Fruit fly (Drosophila melanogaster) S2 (cell line): ENCODE data around the gene GatB.

ENCODE experiments used
- CG8478 ChIP-seq: fragments of >200 bp; optimal IDR thresholded peaks from 2 replicates; lab custom pipeline; 2018
- CTCF ChIP-seq, 2 experiments: fragments of >200 bp; optimal IDR thresholded peaks; 2 replicates each; lab custom pipeline; 2018

DNA sequence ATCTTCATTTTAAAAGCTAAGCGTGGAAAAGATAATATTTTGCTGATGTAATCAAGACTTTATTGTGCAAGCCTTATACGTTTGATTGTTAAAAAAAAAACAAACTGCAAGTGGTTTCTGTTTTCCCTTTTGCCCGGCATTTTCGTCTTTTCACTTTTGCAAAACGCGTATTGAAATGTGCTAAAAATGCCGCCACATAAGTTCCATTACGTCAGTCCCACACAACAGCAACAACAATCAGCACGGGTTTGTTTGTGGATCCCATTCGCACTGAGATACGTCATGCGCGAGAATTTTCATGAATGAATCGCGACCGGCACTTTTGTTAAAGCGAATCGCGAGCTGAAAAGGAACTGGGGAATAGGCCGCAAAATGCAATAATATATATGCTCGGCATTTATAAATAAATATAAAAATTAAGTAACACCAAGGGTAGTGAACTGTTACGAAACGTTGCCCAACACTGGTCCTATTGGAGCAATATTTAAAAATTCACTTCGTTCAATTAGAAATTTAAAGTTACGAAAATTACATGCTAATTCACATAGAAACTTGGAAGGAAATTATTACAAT is 23.9 kb downstream of the GatB start:
- no peak for TF ChIP-seq CTCF (optimal IDR thresholded peaks at IDR 0.05; lab: Kevin White, UChicago)
- no peak for TF ChIP-seq CG8478 (lab: Kevin White, UChicago)
